Worm (Caenorhabditis elegans) whole organism, L4 larva: ENCODE data around the gene F35H10.10.

Experiments
- D1046.2 ChIP-seq: fragments of 200-800 bp; sonication (Bioruptor generic); IDR thresholded peaks from 2 replicates; pipeline ENCODE4 v1.3.6; 2022; ENCODE audit warnings: missing genetic modification characterization, missing compliant biosample characterization
- F26F4.8 ChIP-seq: fragments of 200-800 bp; sonication (Bioruptor generic); conservative IDR thresholded peaks from 2 replicates; pipeline ENCODE4 v1.3.6; 2022; ENCODE audit warnings: missing genetic modification characterization, missing compliant biosample characterization
- F37D6.2 ChIP-seq: sonication (generic microtip); optimal IDR thresholded peaks from 2 replicates; lab custom pipeline; 2016; ENCODE audit warnings: mild to moderate bottlenecking, missing genetic modification characterization, missing compliant biosample characterization
- F49E8.2 ChIP-seq: sonication (generic microtip); optimal IDR thresholded peaks from 2 replicates; lab custom pipeline; 2016; ENCODE audit warnings: missing compliant biosample characterization, mild to moderate bottlenecking, missing genetic modification characterization, borderline replicate concordance
- R02D3.7 ChIP-seq: fragments of 150-350 bp; sonication (generic microtip); optimal IDR thresholded peaks from 3 replicates; lab custom pipeline; 2014; ENCODE audit warnings: missing biosample characterization, missing genetic modification characterization
- T20F7.1 ChIP-seq: fragments of 200-800 bp; sonication (Bioruptor generic); optimal IDR thresholded peaks from 2 replicates; lab custom pipeline; 2018; ENCODE audit warnings: mild to moderate bottlenecking, missing genetic modification characterization, missing compliant biosample characterization
- ZK546.5 ChIP-seq, 2 experiments: sonication (generic microtip); optimal IDR thresholded peaks; 2 replicates each; lab custom pipeline; 2017; ENCODE audit warnings: missing biosample characterization in 2 of 2, missing genetic modification characterization in 2 of 2
- aha-1 ChIP-seq: fragments of 150-350 bp; peaks from one replicate; lab custom pipeline; 2014; ENCODE audit warnings: missing biosample characterization, missing genetic modification characterization
- aly-2 ChIP-seq: sonication (generic microtip); optimal IDR thresholded peaks from 2 replicates; lab custom pipeline; 2018; ENCODE audit warnings: missing biosample characterization, missing genetic modification characterization
- ceh-32 ChIP-seq: sonication (generic microtip); optimal IDR thresholded peaks from 2 replicates; lab custom pipeline; 2016; ENCODE audit warnings: mild to moderate bottlenecking, missing genetic modification characterization, missing compliant biosample characterization; ENCODE audit not compliant: poor library complexity
- dmd-6 ChIP-seq: fragments of 200-800 bp; sonication (Bioruptor generic); IDR thresholded peaks from 2 replicates; pipeline ENCODE4 v1.3.6; 2022; ENCODE audit warnings: missing genetic modification reagents, missing genetic modification characterization, missing compliant biosample characterization
- dmd-8 ChIP-seq: fragments of 200-800 bp; sonication (Bioruptor generic); IDR thresholded peaks from 2 replicates; pipeline ENCODE4 v1.3.6; 2022; ENCODE audit warnings: missing genetic modification characterization, missing compliant biosample characterization
- dpl-1 ChIP-seq: fragments of 150-350 bp; optimal IDR thresholded peaks from 2 replicates; lab custom pipeline; 2014; ENCODE audit warnings: missing biosample characterization, missing genetic modification reagents, missing genetic modification characterization
- dve-1 ChIP-seq: sonication (generic microtip); optimal IDR thresholded peaks from 2 replicates; lab custom pipeline; 2017; ENCODE audit warnings: antibody characterized with exemption, mild to moderate bottlenecking, missing genetic modification characterization, missing compliant biosample characterization; ENCODE audit not compliant: insufficient read depth
- egl-43 ChIP-seq: fragments of 200-800 bp; sonication (Bioruptor generic); IDR thresholded peaks from 2 replicates; pipeline ENCODE4 v1.3.6; 2022; ENCODE audit warnings: missing genetic modification reagents, missing genetic modification characterization, missing compliant biosample characterization
- fkh-10 ChIP-seq: fragments of 150-350 bp; optimal IDR thresholded peaks from 2 replicates; lab custom pipeline; 2014; ENCODE audit warnings: missing biosample characterization, missing genetic modification reagents, missing genetic modification characterization
- hif-1 ChIP-seq, 2 experiments: sonication (generic microtip); optimal IDR thresholded peaks; 2 replicates each; lab custom pipeline; 2016 to 2017; ENCODE audit warnings: missing compliant biosample characterization in 2 of 2, missing genetic modification characterization in 2 of 2, missing genetic modification reagents in 2 of 2, missing genotype in 2 of 2, mild to moderate bottlenecking in 1 of 2
- jun-1 ChIP-seq: fragments of 150-350 bp; optimal IDR thresholded peaks from 2 replicates; lab custom pipeline; 2014; ENCODE audit warnings: missing biosample characterization, missing genetic modification reagents, missing genetic modification characterization
- lin-15B ChIP-seq: fragments of 150-350 bp; sonication (generic microtip); optimal IDR thresholded peaks from 3 replicates; lab custom pipeline; 2014; ENCODE audit warnings: missing biosample characterization, missing genetic modification characterization
- lin-39 ChIP-seq: fragments of 150-350 bp; optimal IDR thresholded peaks from 2 replicates; lab custom pipeline; 2014; ENCODE audit warnings: missing biosample characterization, missing genetic modification reagents, missing genetic modification characterization
- lir-3 ChIP-seq: sonication (generic microtip); optimal IDR thresholded peaks from 2 replicates; lab custom pipeline; 2016; ENCODE audit warnings: mild to moderate bottlenecking, missing genetic modification characterization, missing compliant biosample characterization
- lsy-2 ChIP-seq, 2 experiments: fragments of 150-350 bp in 1 of 2; sonication (generic microtip) in 1 of 2; optimal IDR thresholded peaks; 2 replicates each; lab custom pipeline; 2014 to 2017; ENCODE audit warnings: missing biosample characterization in 2 of 2, missing genetic modification characterization in 2 of 2
- mdl-1 ChIP-seq, 2 experiments: fragments of 150-350 bp in 1 of 2; sonication (generic microtip) in 1 of 2; optimal IDR thresholded peaks; 2 replicates each; lab custom pipeline; 2014 to 2017; ENCODE audit warnings: missing biosample characterization in 2 of 2, missing genetic modification characterization in 2 of 2
- mep-1 ChIP-seq: fragments of 150-350 bp; sonication (generic microtip); optimal IDR thresholded peaks from 3 replicates; lab custom pipeline; 2014; ENCODE audit warnings: missing biosample characterization, missing genetic modification characterization
- mes-2 ChIP-seq: sonication (generic microtip); optimal IDR thresholded peaks from 2 replicates; lab custom pipeline; 2016; ENCODE audit warnings: missing genotype, mild to moderate bottlenecking, missing genetic modification characterization, missing compliant biosample characterization; ENCODE audit not compliant: poor library complexity, severe bottlenecking
- mxl-2 ChIP-seq: fragments of 200-800 bp; sonication (Bioruptor generic); conservative IDR thresholded peaks from 2 replicates; pipeline ENCODE4 v1.3.6; 2022; ENCODE audit warnings: missing genetic modification reagents, missing genetic modification characterization, missing compliant biosample characterization
- nhr-25 ChIP-seq: sonication (generic microtip); optimal IDR thresholded peaks from 2 replicates; lab custom pipeline; 2017; ENCODE audit warnings: missing genetic modification characterization, mild to moderate bottlenecking, missing compliant biosample characterization, antibody characterized with exemption, moderate library complexity, borderline replicate concordance; ENCODE audit not compliant: insufficient read depth
- nhr-48 ChIP-seq: sonication (generic microtip); optimal IDR thresholded peaks from 2 replicates; lab custom pipeline; 2016; ENCODE audit warnings: mild to moderate bottlenecking, missing genetic modification characterization, missing compliant biosample characterization
- nhr-6 ChIP-seq: fragments of 150-350 bp; optimal IDR thresholded peaks from 2 replicates; lab custom pipeline; 2014; ENCODE audit warnings: missing biosample characterization, missing genetic modification characterization
- nhr-77 ChIP-seq: fragments of 150-350 bp; optimal IDR thresholded peaks from 2 replicates; lab custom pipeline; 2014; ENCODE audit warnings: missing biosample characterization, missing genetic modification characterization
- pqm-1 ChIP-seq: sonication (generic microtip); optimal IDR thresholded peaks from 2 replicates; lab custom pipeline; 2017; ENCODE audit warnings: missing biosample characterization, missing genetic modification characterization
- rbr-2 ChIP-seq: sonication (generic microtip); optimal IDR thresholded peaks from 2 replicates; lab custom pipeline; 2016; ENCODE audit warnings: missing genotype, missing genetic modification characterization, missing compliant biosample characterization
- saeg-2 ChIP-seq: fragments of 200-800 bp; sonication (Bioruptor generic); IDR thresholded peaks from 2 replicates; pipeline ENCODE4 v1.3.6; 2022; ENCODE audit warnings: missing genetic modification reagents, missing genetic modification characterization, missing compliant biosample characterization
- skn-1 ChIP-seq: fragments of 150-350 bp; optimal IDR thresholded peaks from 2 replicates; lab custom pipeline; 2014; ENCODE audit warnings: missing biosample characterization, missing genetic modification characterization
- snpc-1.2 ChIP-seq: fragments of 200-800 bp; sonication (Bioruptor generic); IDR thresholded peaks from 2 replicates; pipeline ENCODE4 v1.3.6; 2022; ENCODE audit warnings: missing genetic modification reagents, missing genetic modification characterization, missing compliant biosample characterization
- snpc-4 ChIP-seq: fragments of 150-350 bp; optimal IDR thresholded peaks from 2 replicates; lab custom pipeline; 2014; ENCODE audit warnings: missing biosample characterization, missing genetic modification characterization
- unc-62 ChIP-seq, 3 experiments: fragments of 150-350 bp in 1 of 3; sonication (generic microtip); optimal IDR thresholded peaks in 2 of 3; peaks in 1 of 3; 1 replicate in 1 of 3; 2 replicates in 2 of 3; lab custom pipeline; 2014 to 2017; ENCODE audit warnings: missing biosample characterization in 3 of 3, missing genetic modification characterization in 3 of 3, missing genetic modification reagents in 3 of 3, missing genotype in 1 of 3
- zag-1 ChIP-seq: fragments of 150-350 bp; optimal IDR thresholded peaks from 2 replicates; lab custom pipeline; 2014; ENCODE audit warnings: missing biosample characterization, missing genetic modification characterization
- zfp-2 ChIP-seq: sonication (generic microtip); optimal IDR thresholded peaks from 2 replicates; lab custom pipeline; 2016; ENCODE audit warnings: mild to moderate bottlenecking, missing genetic modification characterization, missing compliant biosample characterization
- zip-11 ChIP-seq: fragments of 200-800 bp; sonication (Bioruptor generic); IDR thresholded peaks from 2 replicates; pipeline ENCODE4 v1.3.6; 2022; ENCODE audit warnings: missing genetic modification characterization, missing compliant biosample characterization

F35H10.10 gene

DNA sequence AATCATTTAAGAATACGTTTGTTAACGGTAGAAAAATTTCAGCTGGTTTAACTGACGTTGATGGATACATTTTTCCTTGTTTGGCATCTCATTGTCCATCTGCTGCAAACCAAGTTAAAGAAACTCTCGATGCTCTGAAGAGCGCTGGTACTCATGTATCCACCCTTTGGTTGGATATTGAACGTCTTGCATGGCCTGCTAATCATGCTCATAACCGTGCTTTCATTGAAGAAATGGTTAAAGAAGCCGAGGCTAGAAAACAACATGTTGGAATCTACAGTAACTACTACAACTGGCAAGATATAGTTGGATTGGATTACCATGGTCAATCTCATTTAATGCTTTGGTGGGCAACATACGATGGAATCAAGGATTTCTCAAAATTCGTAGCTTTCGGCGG lies 20.3 kb upstream of the F35H10.10 start:
- TF ChIP-seq unc-62 (GFP tag; optimal IDR thresholded peaks at IDR 0.05 in 1 of 2; lab: Kevin White, UChicago) (peak in 1 of 2 experiments; percentile 97), unc-62 (tag; optimal IDR thresholded peaks at IDR 0.05; lab: Kevin White, UChicago) (no peak), fkh-10 (GFP tag; lab: Kevin White, UChicago) (no peak), F37D6.2 (tag; lab: Kevin White, UChicago) (no peak)
- TF ChIP-seq, all 104 proteins: peak for 1

DNA sequence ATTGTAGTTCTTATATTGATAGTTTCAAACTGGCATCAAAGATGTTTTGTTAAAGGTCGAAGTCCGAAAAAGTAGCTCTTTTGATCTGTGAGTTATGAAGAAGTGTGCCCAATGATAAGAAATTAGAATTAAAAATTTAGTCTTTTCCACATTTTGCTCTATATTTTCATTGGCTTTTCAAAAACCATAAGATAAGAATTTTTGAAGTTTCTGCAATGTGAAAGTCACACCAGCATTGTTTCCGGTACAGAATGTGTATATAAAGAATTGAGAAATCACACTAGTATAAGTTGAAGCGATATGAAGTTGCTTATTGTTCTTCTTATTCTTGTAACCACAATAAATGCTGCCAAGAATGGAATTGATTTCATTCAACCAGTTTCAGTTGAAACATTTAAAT lies 19.8 kb upstream of the F35H10.10 start, which contains the start of gene lys-10:
TSS of gene lys-10 (plus strand) at position 301 of the 400 bp plus-strand sequence.
- TF ChIP-seq dve-1 (no peak), aly-2 (no peak), mxl-2 (GFP tag; lab: Robert Waterston, UW) (no peak), snpc-1.2 (no peak), dmd-6 (no peak), egl-43 (GFP tag; lab: Robert Waterston, UW) (no peak), saeg-2 (GFP tag; lab: Robert Waterston, UW) (no peak), dpl-1 (GFP tag; lab: Kevin White, UChicago) (no peak), mep-1 (no peak), unc-62 (GFP tag; optimal IDR thresholded peaks at IDR 0.05 in 1 of 2; lab: Kevin White, UChicago) (no peak), unc-62 (tag; optimal IDR thresholded peaks at IDR 0.05; lab: Kevin White, UChicago) (no peak), F26F4.8 (GFP tag; lab: Robert Waterston, UW) (no peak), R02D3.7 (tag; lab: Kevin White, UChicago) (no peak)

DNA sequence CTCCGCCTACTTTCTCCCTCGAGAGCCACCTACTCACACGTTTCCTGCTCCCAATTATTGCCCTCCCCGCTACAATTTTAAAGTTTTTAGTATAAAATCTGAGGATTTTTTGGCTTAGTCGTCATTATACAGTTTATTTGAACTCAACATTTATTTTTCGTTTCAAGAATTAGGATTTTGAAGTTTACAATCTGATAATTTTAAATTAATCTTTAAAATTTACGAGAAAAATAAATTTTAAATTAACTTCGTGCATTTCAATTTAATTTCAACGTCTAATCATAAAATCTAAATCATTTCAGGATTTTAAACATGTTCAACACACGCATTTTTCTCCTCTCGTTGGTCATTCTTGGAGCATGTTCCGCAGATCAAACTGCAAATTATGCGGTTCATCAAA lies 16.2 kb upstream of the F35H10.10 start, which contains the start of gene F35H10.2:
TSS of gene F35H10.2 (plus strand) at position 301 of the 400 bp plus-strand sequence.
- no peak for TF ChIP-seq lin-15B
- no peak for TF ChIP-seq lir-3
- no peak for TF ChIP-seq mep-1
- TF ChIP-seq skn-1: no peak
- TF ChIP-seq dmd-6: no peak
- TF ChIP-seq nhr-77 (tag; lab: Kevin White, UChicago): no peak
- TF ChIP-seq nhr-48 (tag; lab: Kevin White, UChicago): no peak
- no peak for TF ChIP-seq mes-2 (tag; lab: Kevin White, UChicago)
- TF ChIP-seq rbr-2: no peak
- no peak for TF ChIP-seq snpc-1.2
- no peak for TF ChIP-seq zip-11 (GFP tag; lab: Robert Waterston, UW)
- no peak for TF ChIP-seq dmd-8 (GFP tag; lab: Robert Waterston, UW)
- TF ChIP-seq pqm-1 (tag; lab: Kevin White, UChicago): no peak
- TF ChIP-seq nhr-25 (tag; lab: Kevin White, UChicago): no peak
- no peak for TF ChIP-seq ceh-32
- TF ChIP-seq zfp-2: no peak
- TF ChIP-seq jun-1 (tag; lab: Kevin White, UChicago): no peak
- TF ChIP-seq mdl-1 (tag; optimal IDR thresholded peaks at IDR 0.05; lab: Kevin White, UChicago): no peak
- TF ChIP-seq, all 104 proteins: peak for 0

DNA sequence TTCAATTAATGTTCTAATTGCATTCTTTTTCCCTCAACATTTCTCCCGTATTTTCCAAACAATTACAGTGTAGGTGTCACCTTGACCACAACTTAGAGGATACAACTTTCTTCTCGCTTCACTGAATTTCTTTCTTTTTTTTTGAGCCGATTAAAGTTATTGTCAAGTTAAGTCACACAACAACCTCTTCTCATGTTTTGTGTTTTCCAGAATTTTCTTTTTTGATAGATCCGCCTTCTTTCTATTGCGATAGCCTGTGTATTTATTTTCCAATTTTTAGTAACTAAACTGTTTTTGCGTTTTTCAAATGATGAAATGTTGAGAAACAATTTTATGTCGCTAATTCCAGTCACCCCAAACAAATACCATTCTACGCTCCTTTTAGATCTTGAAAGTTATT lies 12.9 kb upstream of the F35H10.10 start, which contains the start of gene F35H10.3:
TSS of gene F35H10.3 (plus strand) at position 301 of the 400 bp plus-strand sequence.
- TF ChIP-seq zag-1: no peak
- TF ChIP-seq T20F7.1: no peak

DNA sequence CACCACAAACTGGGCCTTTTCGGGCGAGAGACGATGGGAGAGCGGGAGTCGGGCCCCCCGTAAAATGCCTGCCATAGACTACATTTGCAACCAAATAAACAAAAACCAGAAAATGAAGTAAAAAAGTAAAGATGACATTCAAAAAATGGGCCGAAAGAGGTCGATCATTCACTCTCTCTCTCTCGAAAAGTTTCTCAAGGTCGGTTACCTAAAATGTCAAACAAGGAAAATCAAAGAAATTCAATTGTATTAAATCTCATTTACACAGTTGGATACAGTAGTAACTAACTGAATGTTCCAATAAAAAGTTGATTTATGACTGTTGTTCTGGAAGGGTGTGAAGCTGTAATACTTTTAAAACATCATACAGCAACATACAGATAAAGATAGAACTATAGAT lies 6.1 kb upstream of the F35H10.10 start:
- no peak for TF ChIP-seq nhr-6 (tag; lab: Kevin White, UChicago)
- TF ChIP-seq aha-1: no peak
- TF ChIP-seq hif-1 (tag; optimal IDR thresholded peaks at IDR 0.05; lab: Kevin White, UChicago): no peak
- TF ChIP-seq aly-2: no peak
- TF ChIP-seq F49E8.2 (tag; lab: Kevin White, UChicago): no peak
- TF ChIP-seq nhr-48 (tag; lab: Kevin White, UChicago): no peak
- no peak for TF ChIP-seq lin-39
- no peak for TF ChIP-seq snpc-4 (tag; lab: Kevin White, UChicago)
- TF ChIP-seq ZK546.5 (tag; optimal IDR thresholded peaks at IDR 0.05; lab: Kevin White, UChicago): no peak
- no peak for TF ChIP-seq D1046.2 (GFP tag; lab: Robert Waterston, UW)
- no peak for TF ChIP-seq F37D6.2 (tag; lab: Kevin White, UChicago)
- no peak for TF ChIP-seq lsy-2 (tag; optimal IDR thresholded peaks at IDR 0.05; lab: Kevin White, UChicago)
- no peak for TF ChIP-seq mes-2 (tag; lab: Kevin White, UChicago)
